Worm (Caenorhabditis elegans): ENCODE results near the gene F55B11.3.
"Not testable (repeated sequence)": the region's sequence is repeated elsewhere in the genome, so short reads cannot be mapped to it uniquely, and the experiment has no call there.

F55B11.3 gene

DNA sequence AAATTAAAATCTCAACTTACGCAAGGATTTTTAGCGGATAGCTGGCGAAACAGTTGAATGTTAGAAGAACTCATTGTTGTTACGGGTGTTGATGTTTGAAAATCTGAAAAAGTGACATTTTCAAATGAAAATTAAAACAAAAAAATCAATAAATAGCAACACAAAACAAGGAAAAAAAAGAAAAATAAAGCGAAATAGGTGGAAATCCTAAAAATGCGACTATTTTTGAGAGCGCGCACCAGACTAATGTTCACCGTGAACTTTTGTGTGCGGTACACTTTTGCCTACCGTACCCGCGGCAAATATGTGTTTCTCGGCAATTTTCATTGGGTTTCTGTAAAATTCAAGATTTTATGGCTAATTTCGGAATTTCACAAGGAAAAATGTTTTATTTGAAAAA lies 7.4 kb upstream of the F55B11.3 start, which contains the start of gene F55B11.6:
Gene F55B11.6 (minus strand): TSS at position 101 of the 400 bp plus-strand sequence.
- TF ChIP-seq ets-4 (tag; optimal IDR thresholded peaks at IDR 0.05) = no peak
- no peak for TF ChIP-seq hlh-8 (tag; optimal IDR thresholded peaks at IDR 0.05)
- no peak for TF ChIP-seq pax-1 (tag; optimal IDR thresholded peaks at IDR 0.05)
- TF ChIP-seq elt-2 (tag; optimal IDR thresholded peaks at IDR 0.05) = no peak
- no peak for TF ChIP-seq pat-9 (tag; optimal IDR thresholded peaks at IDR 0.05)
- TF ChIP-seq ttx-3 (tag; optimal IDR thresholded peaks at IDR 0.05) = no peak
- no peak for TF ChIP-seq hlh-6 (tag; optimal IDR thresholded peaks at IDR 0.05)
- TF ChIP-seq ceh-45 (GFP tag; IDR thresholded peaks at IDR 0.05) = no peak
- TF ChIP-seq tbx-7 (tag; optimal IDR thresholded peaks at IDR 0.05) = no peak
- no peak for TF ChIP-seq ceh-9 (tag; optimal IDR thresholded peaks at IDR 0.05)

DNA sequence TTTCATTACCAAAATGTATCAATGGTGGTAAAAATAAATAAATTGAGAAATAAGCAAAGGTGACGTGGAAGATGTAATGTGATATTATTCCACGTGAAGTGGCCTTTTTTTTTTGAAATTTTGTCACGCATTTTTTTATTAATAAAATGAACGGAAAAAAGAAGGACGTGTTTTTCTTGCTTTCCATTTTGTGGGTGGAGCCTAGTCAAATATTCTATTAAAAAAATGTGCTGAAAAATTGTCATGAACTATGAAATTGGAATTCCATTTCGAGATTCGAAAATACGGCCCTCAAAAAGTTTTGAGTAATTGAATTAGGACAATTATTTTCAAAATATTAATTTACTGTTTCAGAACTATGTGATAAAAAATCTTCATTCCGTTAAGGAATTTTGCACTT lies 2.6 kb upstream of the F55B11.3 start, which contains the start of gene F55B11.7:
Gene F55B11.7 (minus strand): TSS at position 101 of the 400 bp plus-strand sequence.
- TF ChIP-seq hlh-13 (GFP tag; optimal IDR thresholded peaks at IDR 0.05) (no peak), ets-4 (tag; optimal IDR thresholded peaks at IDR 0.05) (no peak), nfya-1 (tag; optimal IDR thresholded peaks at IDR 0.05) (no peak), ahr-1 (tag; optimal IDR thresholded peaks at IDR 0.05) (no peak), tbx-7 (tag; optimal IDR thresholded peaks at IDR 0.05) (no peak), elt-2 (tag; optimal IDR thresholded peaks at IDR 0.05) (no peak), mec-3 (tag; optimal IDR thresholded peaks at IDR 0.05; ENCODE audit: borderline replicate concordance) (no peak), unc-42 (tag; optimal IDR thresholded peaks at IDR 0.05) (no peak), pag-3 (tag; optimal IDR thresholded peaks at IDR 0.05; ENCODE audit: borderline replicate concordance) (no peak), elt-4 (tag; optimal IDR thresholded peaks at IDR 0.05) (no peak), sox-2 (GFP tag; IDR thresholded peaks at IDR 0.05) (no peak), rnt-1 (tag; optimal IDR thresholded peaks at IDR 0.05) (no peak)

DNA sequence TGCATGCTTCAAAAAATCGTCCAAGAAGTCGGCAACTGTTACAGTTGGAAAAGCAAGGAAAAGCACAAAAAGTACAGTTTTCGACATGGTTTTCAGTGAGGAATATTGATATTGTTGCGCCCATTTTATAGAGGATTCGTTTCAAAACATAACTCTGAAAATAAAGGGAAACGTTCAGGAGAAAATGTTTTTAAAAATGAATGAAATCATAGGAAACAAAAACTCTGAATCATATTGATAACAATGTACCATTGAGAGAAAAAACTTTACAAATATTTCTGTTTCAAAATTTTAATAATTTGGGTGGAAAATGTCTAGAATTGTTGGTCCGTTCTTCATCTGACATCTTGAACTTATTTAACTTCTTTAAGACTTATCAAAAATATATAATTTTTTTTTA lies 1.3 kb upstream of the F55B11.3 start, which contains the start of gene F55B11.2:
Gene F55B11.2 (minus strand): TSS at position 101 of the 400 bp plus-strand sequence.
- no peak for TF ChIP-seq zip-5 (tag; optimal IDR thresholded peaks at IDR 0.05)
- TF ChIP-seq fkh-6 (tag; optimal IDR thresholded peaks at IDR 0.05) = no peak

DNA sequence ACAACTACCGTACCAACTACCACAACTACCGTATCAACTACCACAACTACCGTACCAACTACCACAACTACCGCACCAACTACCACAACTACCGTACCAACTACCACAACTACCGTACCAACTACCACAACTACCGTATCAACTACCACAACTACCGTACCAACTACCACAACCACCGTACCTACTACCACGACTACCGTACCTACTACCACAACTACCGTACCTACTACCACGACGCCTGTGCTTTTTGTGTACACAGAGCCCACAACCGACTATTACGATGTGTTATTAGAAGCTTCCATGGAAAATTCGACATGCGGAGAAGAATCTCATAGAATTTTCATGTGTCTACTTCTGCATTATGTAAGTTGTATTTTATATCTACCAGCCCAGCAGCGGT lies 2.9 kb downstream of the F55B11.3 start, which contains the start of gene F55B11.5:
Gene F55B11.5 (plus strand): TSS at position 301 of the 400 bp plus-strand sequence.
- TF ChIP-seq ceh-31, unc-42, ceh-18 (tag; optimal IDR thresholded peaks at IDR 0.05): not testable (repeated sequence)

ce11 chrIV:14430853-14431252 lies 6.4 kb downstream of the F55B11.3 start, which contains the start of gene F55B11.4:
TSS of gene F55B11.4 (minus strand) at chrIV:14430920.
- TF ChIP-seq sdc-2 (tag; optimal IDR thresholded peaks at IDR 0.05) (no peak), hlh-6 (tag; optimal IDR thresholded peaks at IDR 0.05) (no peak), unc-42 (tag; optimal IDR thresholded peaks at IDR 0.05) (no peak), odd-2 (tag; optimal IDR thresholded peaks at IDR 0.05) (no peak), nhr-11 (tag; optimal IDR thresholded peaks at IDR 0.05) (no peak), gmeb-2 (tag; optimal IDR thresholded peaks at IDR 0.05) (no peak), ama-1 (optimal IDR thresholded peaks at IDR 0.05) (no peak)

DNA sequence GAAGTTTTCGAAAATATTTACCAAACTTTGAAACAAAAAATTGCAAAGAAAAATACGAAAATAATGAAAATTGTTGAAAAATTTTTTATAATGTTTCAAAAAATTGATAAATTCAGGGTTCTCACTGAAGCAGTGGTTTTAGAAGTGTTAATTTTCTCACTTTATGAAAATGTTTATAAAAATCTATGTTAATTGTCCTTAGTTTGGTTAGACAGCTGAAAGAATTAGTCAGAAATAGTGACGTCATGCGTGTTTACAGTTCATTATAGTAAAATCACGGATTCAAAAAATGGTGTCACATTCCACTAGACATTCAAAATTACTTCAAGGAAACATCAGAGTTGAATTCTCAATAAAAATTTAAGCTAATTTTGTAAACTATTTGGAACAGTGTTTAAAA lies 11.4 kb downstream of the F55B11.3 start:
- TF ChIP-seq unc-42 (tag; optimal IDR thresholded peaks at IDR 0.05) (no peak), ceh-14 (tag; optimal IDR thresholded peaks at IDR 0.05) (no peak), ahr-1 (tag; optimal IDR thresholded peaks at IDR 0.05) (no peak), hlh-30 (tag; optimal IDR thresholded peaks at IDR 0.05; ENCODE audit: insufficient read depth) (no peak), tbx-7 (tag; optimal IDR thresholded peaks at IDR 0.05) (no peak), C08G9.2 (tag; optimal IDR thresholded peaks at IDR 0.05) (no peak), gmeb-2 (tag; optimal IDR thresholded peaks at IDR 0.05) (no peak), ceh-6 (GFP tag; optimal IDR thresholded peaks at IDR 0.05) (no peak), ceh-2 (tag; optimal IDR thresholded peaks at IDR 0.05) (no peak), tbx-2 (tag; optimal IDR thresholded peaks at IDR 0.05) (no peak), Y22D7AL.16 (tag; optimal IDR thresholded peaks at IDR 0.05) (no peak), C38D4.7 (GFP tag; optimal IDR thresholded peaks at IDR 0.05) (no peak), lim-6 (tag; optimal IDR thresholded peaks at IDR 0.05) (no peak), hlh-8 (tag; optimal IDR thresholded peaks at IDR 0.05) (no peak), hlh-13 (GFP tag; optimal IDR thresholded peaks at IDR 0.05) (no peak), nhr-232 (tag; optimal IDR thresholded peaks at IDR 0.05) (no peak), ceh-18 (tag; optimal IDR thresholded peaks at IDR 0.05) (no peak), pat-9 (tag; optimal IDR thresholded peaks at IDR 0.05) (no peak), lin-11 (tag; optimal IDR thresholded peaks at IDR 0.05) (no peak)
